Worm (Caenorhabditis elegans) whole organism, young adult: Measurements from ENCODE around the gene M04D8.4.

Experiments used
- B0336.3 ChIP-seq: fragments of 200-800 bp; sonication (Bioruptor generic); IDR thresholded peaks from 2 replicates; pipeline ENCODE4 v1.3.6; 2022; ENCODE audit warnings: missing genetic modification characterization, missing compliant biosample characterization
- C06A6.2 ChIP-seq: fragments of 200-800 bp; sonication (Bioruptor generic); conservative IDR thresholded peaks from 2 replicates; pipeline ENCODE4 v1.3.6; 2022; ENCODE audit warnings: missing genetic modification characterization, missing compliant biosample characterization
- F37B4.10 ChIP-seq: fragments of 200-800 bp; sonication (Bioruptor generic); IDR thresholded peaks from 2 replicates; pipeline ENCODE4 v1.3.6; 2022; ENCODE audit warnings: missing genetic modification characterization, missing compliant biosample characterization
- F57A8.1 ChIP-seq: fragments of 200-800 bp; sonication (Bioruptor generic); optimal IDR thresholded peaks from 2 replicates; lab custom pipeline; 2018; ENCODE audit warnings: mild to moderate bottlenecking, missing genetic modification characterization, moderate library complexity, missing compliant biosample characterization
- F57C9.4 ChIP-seq: sonication (generic microtip); optimal IDR thresholded peaks from 2 replicates; lab custom pipeline; 2017; ENCODE audit warnings: mild to moderate bottlenecking, missing genetic modification characterization, missing compliant biosample characterization
- ama-1 ChIP-seq, 3 experiments: fragments of 150-350 bp in 1 of 3; sonication (generic microtip) in 2 of 3; optimal IDR thresholded peaks; 2 replicates each; lab custom pipeline; 2014 to 2018; ENCODE audit warnings: missing biosample characterization in 2 of 3, missing genetic modification characterization in 2 of 3, missing genetic modification reagents in 2 of 3
- aptf-2 ChIP-seq: fragments of 200-800 bp; sonication (Bioruptor generic); conservative IDR thresholded peaks from 2 replicates; pipeline ENCODE4 v1.3.6; 2022; ENCODE audit warnings: missing genetic modification reagents, missing genetic modification characterization, missing compliant biosample characterization
- athp-1 ChIP-seq: sonication (generic microtip); optimal IDR thresholded peaks from 2 replicates; lab custom pipeline; 2017; ENCODE audit warnings: mild to moderate bottlenecking, missing genetic modification characterization, missing compliant biosample characterization
- bed-1 ChIP-seq: fragments of 200-800 bp; sonication (Bioruptor generic); IDR thresholded peaks from 2 replicates; pipeline ENCODE4 v1.3.6; 2022; ENCODE audit warnings: missing genetic modification reagents, missing genetic modification characterization, missing compliant biosample characterization
- cebp-2 ChIP-seq: fragments of 200-800 bp; sonication (Bioruptor generic); IDR thresholded peaks from 2 replicates; pipeline ENCODE4 v1.3.6; 2022; ENCODE audit warnings: missing genetic modification characterization, missing compliant biosample characterization
- ceh-27 ChIP-seq: fragments of 200-800 bp; sonication (Bioruptor generic); optimal IDR thresholded peaks from 2 replicates; lab custom pipeline; 2018; ENCODE audit warnings: mild to moderate bottlenecking, missing genetic modification characterization, moderate library complexity, missing compliant biosample characterization
- efl-1 ChIP-seq: fragments of 150-350 bp; optimal IDR thresholded peaks from 2 replicates; lab custom pipeline; 2014; ENCODE audit warnings: missing biosample characterization, missing genetic modification reagents, missing genetic modification characterization
- egl-44 ChIP-seq: fragments of 200-800 bp; sonication (Bioruptor generic); IDR thresholded peaks from 2 replicates; pipeline ENCODE4 v1.3.6; 2022; ENCODE audit warnings: missing genetic modification reagents, missing genetic modification characterization, missing compliant biosample characterization
- hlh-12 ChIP-seq: sonication (generic microtip); optimal IDR thresholded peaks from 2 replicates; lab custom pipeline; 2016; ENCODE audit warnings: missing genetic modification characterization, missing compliant biosample characterization
- hmg-1.2 ChIP-seq: fragments of 200-800 bp; sonication (Bioruptor generic); IDR thresholded peaks from 2 replicates; pipeline ENCODE4 v1.3.6; 2022; ENCODE audit warnings: missing genetic modification reagents, missing genetic modification characterization, missing compliant biosample characterization
- hsf-1 ChIP-seq: fragments of 200-800 bp; sonication (Bioruptor generic); IDR thresholded peaks from 2 replicates; pipeline ENCODE4 v1.3.6; 2022; ENCODE audit warnings: missing genetic modification reagents, missing genetic modification characterization, missing compliant biosample characterization
- let-526 ChIP-seq: fragments of 200-800 bp; sonication (Bioruptor generic); IDR thresholded peaks from 2 replicates; pipeline ENCODE4 v1.3.6; 2022; ENCODE audit warnings: missing genetic modification reagents, missing genetic modification characterization, missing compliant biosample characterization
- lir-1 ChIP-seq: fragments of 200-800 bp; sonication (Bioruptor generic); conservative IDR thresholded peaks from 2 replicates; pipeline ENCODE4 v1.3.6; 2022; ENCODE audit warnings: missing genetic modification reagents, missing genetic modification characterization, missing compliant biosample characterization
- madf-3 ChIP-seq: fragments of 200-800 bp; sonication (Bioruptor generic); IDR thresholded peaks from 2 replicates; pipeline ENCODE4 v1.3.6; 2022; ENCODE audit warnings: missing genetic modification reagents, missing genetic modification characterization, missing compliant biosample characterization
- mcd-1 ChIP-seq: fragments of 200-800 bp; sonication (Bioruptor generic); IDR thresholded peaks from 2 replicates; pipeline ENCODE4 v1.3.6; 2022; ENCODE audit warnings: missing genetic modification reagents, missing genetic modification characterization, missing compliant biosample characterization
- nfya-2 ChIP-seq: fragments of 200-800 bp; sonication (Bioruptor generic); IDR thresholded peaks from 2 replicates; pipeline ENCODE4 v1.3.6; 2022; ENCODE audit warnings: missing genetic modification reagents, missing genetic modification characterization, missing compliant biosample characterization
- pbrm-1 ChIP-seq: fragments of 200-800 bp; sonication (Bioruptor generic); IDR thresholded peaks from 2 replicates; pipeline ENCODE4 v1.3.6; 2022; ENCODE audit warnings: missing genetic modification reagents, missing genetic modification characterization, missing compliant biosample characterization
- repo-1 ChIP-seq: sonication (generic microtip); optimal IDR thresholded peaks from 2 replicates; lab custom pipeline; 2017; ENCODE audit warnings: mild to moderate bottlenecking, missing genetic modification characterization, missing compliant biosample characterization
- sdz-38 ChIP-seq: sonication (generic microtip); optimal IDR thresholded peaks from 2 replicates; lab custom pipeline; 2016; ENCODE audit warnings: missing genotype, missing genetic modification characterization, missing compliant biosample characterization
- sea-2 ChIP-seq: fragments of 200-800 bp; sonication (Bioruptor generic); IDR thresholded peaks from 2 replicates; pipeline ENCODE4 v1.3.6; 2022; ENCODE audit warnings: missing genetic modification characterization, missing compliant biosample characterization
- snpc-1.1 ChIP-seq: sonication (generic microtip); optimal IDR thresholded peaks from 2 replicates; lab custom pipeline; 2017; ENCODE audit warnings: missing genetic modification characterization, mild to moderate bottlenecking, missing compliant biosample characterization, antibody characterized with exemption, moderate library complexity, missing genotype, missing genetic modification reagents; ENCODE audit not compliant: insufficient read depth
- snpc-4 ChIP-seq, 5 experiments: fragments of 150-350 bp in 1 of 5; sonication (generic microtip) in 4 of 5; optimal IDR thresholded peaks; 2 replicates each; lab custom pipeline; 2014 to 2018; ENCODE audit warnings: missing genetic modification characterization in 5 of 5, missing biosample characterization in 3 of 5, antibody characterized with exemption in 2 of 5, mild to moderate bottlenecking in 2 of 5, missing compliant biosample characterization in 2 of 5, missing genotype in 2 of 5, moderate library complexity in 2 of 5, missing genetic modification reagents in 1 of 5
- somi-1 ChIP-seq: fragments of 200-800 bp; sonication (Bioruptor generic); optimal IDR thresholded peaks from 2 replicates; lab custom pipeline; 2018; ENCODE audit warnings: mild to moderate bottlenecking, missing genetic modification characterization, missing compliant biosample characterization
- tbp1 ChIP-seq: fragments of 200-800 bp; sonication (Bioruptor generic); optimal IDR thresholded peaks from 2 replicates; lab custom pipeline; 2018; ENCODE audit warnings: mild to moderate bottlenecking, missing genetic modification characterization, missing compliant biosample characterization
- unc-130 ChIP-seq: sonication (generic microtip); optimal IDR thresholded peaks from 2 replicates; lab custom pipeline; 2016; ENCODE audit warnings: missing genetic modification reagents, missing genetic modification characterization, missing compliant biosample characterization
- zfh-2 ChIP-seq: fragments of 200-800 bp; sonication (Bioruptor generic); conservative IDR thresholded peaks from 2 replicates; pipeline ENCODE4 v1.3.6; 2022; ENCODE audit warnings: missing genetic modification reagents, missing genetic modification characterization, missing compliant biosample characterization
- ztf-3 ChIP-seq: fragments of 200-800 bp; sonication (Bioruptor generic); optimal IDR thresholded peaks from 2 replicates; lab custom pipeline; 2018; ENCODE audit warnings: mild to moderate bottlenecking, missing genetic modification characterization, missing compliant biosample characterization

The M04D8.4 gene

ce11 chrIII:10010117-10010516 is 20.3 kb downstream of the M04D8.4 start, which contains the start of gene fbxa-155:
Gene fbxa-155 (minus strand): TSS chrIII:10010217.
- no peak for TF ChIP-seq ama-1 (optimal IDR thresholded peaks at IDR 0.05; lab: Kevin White, UChicago)
- TF ChIP-seq ama-1 (GFP tag; optimal IDR thresholded peaks at IDR 0.05; lab: Kevin White, UChicago), result no peak
- no peak for TF ChIP-seq hmg-1.2
- TF ChIP-seq ceh-27 (GFP tag; lab: Kevin White, UChicago), result no peak
- TF ChIP-seq, all 124 proteins: peak for 0

- TF ChIP-seq athp-1 (tag; lab: Kevin White, UChicago) (no peak), madf-3 (GFP tag; lab: Robert Waterston, UW) (no peak), bed-1 (GFP tag; lab: Robert Waterston, UW) (no peak), lir-1 (GFP tag; lab: Robert Waterston, UW) (no peak), zfh-2 (GFP tag; lab: Robert Waterston, UW) (no peak), hlh-12 (tag; lab: Kevin White, UChicago) (no peak), snpc-1.1 (tag; lab: Kevin White, UChicago) (no peak), sea-2 (no peak)
Measured at ce11 chrIII:10006734-10007348, 23.6 kb downstream of the M04D8.4 start, which contains the start of gene C05B5.8. Gene C05B5.8 (minus strand): TSS chrIII:10006784.

ce11 chrIII:10004213-10004612 is 26.2 kb downstream of the M04D8.4 start, which contains the start of gene C05B5.11:
Gene C05B5.11 (plus strand): TSS chrIII:10004513.
- TF ChIP-seq somi-1 (GFP tag; lab: Kevin White, UChicago) (no peak), cebp-2 (GFP tag; lab: Robert Waterston, UW) (no peak), F57C9.4 (tag; lab: Kevin White, UChicago) (no peak), pbrm-1 (GFP tag; lab: Robert Waterston, UW) (no peak), let-526 (GFP tag; lab: Robert Waterston, UW) (no peak), B0336.3 (GFP tag; lab: Robert Waterston, UW) (no peak), repo-1 (tag; lab: Kevin White, UChicago) (no peak), F37B4.10 (GFP tag; lab: Robert Waterston, UW) (no peak), efl-1 (GFP tag; lab: Kevin White, UChicago) (no peak), nfya-2 (GFP tag; lab: Robert Waterston, UW) (no peak)

ce11 chrIII:10001060-10001459 is 29.4 kb downstream of the M04D8.4 start, which contains the start of gene C05B5.5:
Gene C05B5.5 (plus strand): TSS chrIII:10001360.
- TF ChIP-seq snpc-4 (GFP tag; optimal IDR thresholded peaks at IDR 0.05; lab: Kevin White, UChicago), result no peak
- TF ChIP-seq snpc-4 (tag; optimal IDR thresholded peaks at IDR 0.05; lab: Kevin White, UChicago), result no peak
- TF ChIP-seq efl-1 (GFP tag; lab: Kevin White, UChicago), result no peak
- TF ChIP-seq unc-130 (GFP tag; lab: Kevin White, UChicago), result no peak
- TF ChIP-seq, all 124 proteins: peak for 0

ce11 chrIII:10000428-10000827 is 30.0 kb downstream of the M04D8.4 start, which contains the start of gene C05B5.2:
Gene C05B5.2 (minus strand): TSS chrIII:10000528.
- TF ChIP-seq tbp1 (GFP tag; lab: Kevin White, UChicago) (no peak), egl-44 (GFP tag; lab: Robert Waterston, UW) (no peak), madf-3 (GFP tag; lab: Robert Waterston, UW) (no peak), ama-1 (optimal IDR thresholded peaks at IDR 0.05; lab: Kevin White, UChicago) (no peak), ama-1 (GFP tag; optimal IDR thresholded peaks at IDR 0.05; lab: Kevin White, UChicago) (no peak), B0336.3 (GFP tag; lab: Robert Waterston, UW) (no peak), sdz-38 (no peak), aptf-2 (GFP tag; lab: Robert Waterston, UW) (no peak), mcd-1 (GFP tag; lab: Robert Waterston, UW) (no peak), ztf-3 (GFP tag; lab: Kevin White, UChicago) (no peak), C06A6.2 (GFP tag; lab: Robert Waterston, UW) (no peak), hsf-1 (GFP tag; lab: Robert Waterston, UW) (no peak), F57A8.1 (GFP tag; lab: Kevin White, UChicago) (no peak)
